Worm (Caenorhabditis elegans) whole organism, midembryonic: Measurements from ENCODE around the gene srx-114.

Source experiments
- T22C8.4 ChIP-seq: fragments of 200-800 bp; sonication (Bioruptor generic); IDR thresholded peaks from 2 replicates; pipeline ENCODE4 v1.3.6; 2022; ENCODE audit warnings: missing genetic modification characterization, missing compliant biosample characterization
- cog-1 ChIP-seq: sonication (generic microtip); optimal IDR thresholded peaks from 2 replicates; lab custom pipeline; 2016; ENCODE audit warnings: missing genetic modification characterization, missing compliant biosample characterization
- flt-1 ChIP-seq: fragments of 200-800 bp; sonication (Bioruptor generic); IDR thresholded peaks from 2 replicates; pipeline ENCODE4 v1.3.6; 2022; ENCODE audit warnings: missing genetic modification characterization, missing compliant biosample characterization
- klf-2 ChIP-seq: fragments of 200-800 bp; sonication (Bioruptor generic); conservative IDR thresholded peaks from 2 replicates; pipeline ENCODE4 v1.3.6; 2022; ENCODE audit warnings: missing genetic modification reagents, missing genetic modification characterization, missing compliant biosample characterization
- med-1 ChIP-seq: sonication (generic microtip); optimal IDR thresholded peaks from 2 replicates; lab custom pipeline; 2017; ENCODE audit warnings: missing genetic modification characterization, mild to moderate bottlenecking, missing compliant biosample characterization, antibody characterized with exemption, missing genetic modification reagents; ENCODE audit not compliant: insufficient read depth
- ref-1 ChIP-seq: fragments of 200-800 bp; sonication (Bioruptor generic); conservative IDR thresholded peaks from 2 replicates; pipeline ENCODE4 v1.3.6; 2022; ENCODE audit warnings: missing genetic modification reagents, missing genetic modification characterization, missing compliant biosample characterization
- tab-1 ChIP-seq: fragments of 200-800 bp; sonication (Bioruptor generic); IDR thresholded peaks from 2 replicates; pipeline ENCODE4 v1.3.6; 2022; ENCODE audit warnings: missing genetic modification characterization, missing compliant biosample characterization
- ztf-23 ChIP-seq: fragments of 200-800 bp; sonication (Bioruptor generic); IDR thresholded peaks from 2 replicates; pipeline ENCODE4 v1.3.6; 2022; ENCODE audit warnings: missing genetic modification reagents, missing genetic modification characterization, missing compliant biosample characterization
- ztf-29 ChIP-seq: fragments of 200-800 bp; sonication (Bioruptor generic); IDR thresholded peaks from 2 replicates; pipeline ENCODE4 v1.3.6; 2022; ENCODE audit warnings: missing genetic modification reagents, missing genetic modification characterization, missing compliant biosample characterization

- TF ChIP-seq ztf-23 (no peak), ztf-29 (GFP tag; lab: Robert Waterston, UW) (no peak), flt-1 (GFP tag; lab: Robert Waterston, UW) (no peak), klf-2 (GFP tag; lab: Robert Waterston, UW) (no peak), med-1 (no peak), tab-1 (GFP tag; lab: Robert Waterston, UW) (no peak), cog-1 (no peak), T22C8.4 (GFP tag; lab: Robert Waterston, UW) (no peak), ref-1 (GFP tag; lab: Robert Waterston, UW) (no peak)
These were observed 48.7 kb downstream of the srx-114 start for ce11 chrII:5384282-5384681.
